Fruit fly (Drosophila melanogaster) whole organism, embryonic: Measurements from ENCODE around the gene RpL32.

Experiments
- Atf6 ChIP-seq: fragments of 200-800 bp; sonication (Bioruptor generic); IDR thresholded peaks from 2 replicates; pipeline ENCODE4 v1.3.6; 2022; ENCODE audit warnings: missing biosample characterization, missing genetic modification characterization
- Awh ChIP-seq: fragments of 200-800 bp; sonication (Bioruptor generic); IDR thresholded peaks from 2 replicates; pipeline ENCODE4, ENCODE4 v1.3.6; 2022; ENCODE audit warnings: missing biosample characterization, missing genetic modification characterization
- CG10654 ChIP-seq: fragments of 200-800 bp; sonication (Bioruptor generic); optimal IDR thresholded peaks from 2 replicates; lab custom pipeline; 2016; ENCODE audit warnings: missing biosample characterization, missing genetic modification characterization
- CG10959 ChIP-seq: fragments of 200-800 bp; sonication (Bioruptor generic); IDR thresholded peaks from 2 replicates; pipeline ENCODE4 v1.3.6; 2022; ENCODE audit warnings: missing biosample characterization, missing genetic modification characterization
- CG11085 ChIP-seq: fragments of 200-800 bp; sonication (Bioruptor generic); IDR thresholded peaks from 2 replicates; pipeline ENCODE4 v1.3.6; 2022; ENCODE audit warnings: missing biosample characterization, missing genetic modification characterization
- CG17359 ChIP-seq: fragments of 200-800 bp; sonication (Bioruptor generic); optimal IDR thresholded peaks from 3 replicates; lab custom pipeline; 2018; ENCODE audit warnings: missing biosample characterization, mild to moderate bottlenecking, missing genetic modification characterization, moderate library complexity
- CG2202 ChIP-seq: fragments of 200-800 bp; sonication (Bioruptor generic); optimal IDR thresholded peaks from 2 replicates; lab custom pipeline; 2018; ENCODE audit warnings: missing biosample characterization, mild to moderate bottlenecking, missing genetic modification characterization
- CG2889 ChIP-seq: fragments of 200-800 bp; sonication (Bioruptor generic); IDR thresholded peaks from 3 replicates; pipeline ENCODE4 v1.3.6; 2022; ENCODE audit warnings: missing biosample characterization, missing genetic modification characterization
- CG32767 ChIP-seq: fragments of 200-800 bp; sonication (Bioruptor generic); IDR thresholded peaks from 2 replicates; pipeline ENCODE4 v1.3.6; 2022; ENCODE audit warnings: missing biosample characterization, missing genetic modification characterization
- CG4328 ChIP-seq: fragments of 200-800 bp; sonication (Bioruptor generic); optimal IDR thresholded peaks from 3 replicates; lab custom pipeline; 2017; ENCODE audit warnings: missing biosample characterization, missing genetic modification reagents, missing genetic modification characterization
- CG5245 ChIP-seq: fragments of 200-800 bp; sonication (Bioruptor generic); optimal IDR thresholded peaks from 3 replicates; lab custom pipeline; 2016; ENCODE audit warnings: missing biosample characterization, missing genetic modification characterization
- CG6854 ChIP-seq: fragments of 200-800 bp; sonication (Bioruptor generic); optimal IDR thresholded peaks from 3 replicates; lab custom pipeline; 2017; ENCODE audit warnings: missing biosample characterization, mild to moderate bottlenecking, missing genetic modification characterization
- CG8944 ChIP-seq: fragments of 200-800 bp; sonication (Bioruptor generic); optimal IDR thresholded peaks from 3 replicates; lab custom pipeline; 2016; ENCODE audit warnings: missing biosample characterization, missing genetic modification characterization
- CG9876 ChIP-seq: fragments of 200-800 bp; sonication (Bioruptor generic); optimal IDR thresholded peaks from 2 replicates; lab custom pipeline; 2016; ENCODE audit warnings: missing biosample characterization, missing genetic modification characterization
- CTCF ChIP-seq: fragments of 200-800 bp; sonication (Bioruptor generic); optimal IDR thresholded peaks from 2 replicates; lab custom pipeline; 2017; ENCODE audit warnings: missing biosample characterization, mild to moderate bottlenecking, missing genetic modification characterization, moderate library complexity
- D19A ChIP-seq: fragments of 200-800 bp; optimal IDR thresholded peaks from 3 replicates; lab custom pipeline; 2019; ENCODE audit warnings: missing biosample characterization, mild to moderate bottlenecking, missing genetic modification characterization, moderate library complexity
- Dek ChIP-seq: fragments of 200-800 bp; sonication (Bioruptor generic); optimal IDR thresholded peaks from 3 replicates; lab custom pipeline; 2019; ENCODE audit warnings: missing biosample characterization, mild to moderate bottlenecking, missing genetic modification characterization, moderate library complexity
- Dip2 ChIP-seq: fragments of 200-800 bp; sonication (Bioruptor generic); IDR thresholded peaks from 2 replicates; pipeline ENCODE4 v1.3.6; 2022; ENCODE audit warnings: missing biosample characterization, missing genetic modification characterization
- Dll ChIP-seq: fragments of 200-800 bp; sonication (Bioruptor generic); IDR thresholded peaks from 4 replicates; pipeline ENCODE4 v1.3.6; 2022; ENCODE audit warnings: missing biosample characterization, missing genetic modification characterization; ENCODE audit not compliant: partially characterized antibody
- Eip74EF ChIP-seq, 2 experiments: fragments of 200-800 bp in 1 of 2; fragments of >200 bp in 1 of 2; sonication (Bioruptor generic) in 1 of 2; optimal IDR thresholded peaks; 2 replicates each; lab custom pipeline; 2017 to 2019; ENCODE audit warnings: missing biosample characterization in 2 of 2, missing genetic modification characterization in 2 of 2, mild to moderate bottlenecking in 1 of 2, moderate library complexity in 1 of 2
- Fer1 ChIP-seq: fragments of 200-800 bp; sonication (Bioruptor generic); optimal IDR thresholded peaks from 2 replicates; lab custom pipeline; 2017; ENCODE audit warnings: missing biosample characterization, mild to moderate bottlenecking, missing genetic modification characterization
- HLH3B ChIP-seq: fragments of 200-800 bp; sonication (Bioruptor generic); IDR thresholded peaks from 2 replicates; pipeline ENCODE4 v1.3.6; 2022; ENCODE audit warnings: missing biosample characterization, missing genetic modification characterization
- Jarid2 ChIP-seq: fragments of 200-800 bp; sonication (Bioruptor generic); optimal IDR thresholded peaks from 3 replicates; lab custom pipeline; 2017; ENCODE audit warnings: mild to moderate bottlenecking, missing biosample characterization, missing genetic modification reagents, missing genetic modification characterization
- Lim3 ChIP-seq: fragments of 200-800 bp; sonication (Bioruptor generic); IDR thresholded peaks from 2 replicates; pipeline ENCODE4 v1.3.6; 2022; ENCODE audit warnings: missing biosample characterization, missing genetic modification characterization
- NC2α ChIP-seq: fragments of 200-800 bp; sonication (Bioruptor generic); optimal IDR thresholded peaks from 2 replicates; lab custom pipeline; 2016; ENCODE audit warnings: missing biosample characterization, missing genetic modification characterization
- NC2β ChIP-seq: fragments of 200-800 bp; sonication (Bioruptor generic); optimal IDR thresholded peaks from 2 replicates; lab custom pipeline; 2016; ENCODE audit warnings: missing biosample characterization, missing genetic modification characterization
- NK7.1 ChIP-seq: fragments of 200-800 bp; sonication (Bioruptor generic); optimal IDR thresholded peaks from 3 replicates; lab custom pipeline; 2016; ENCODE audit warnings: missing biosample characterization, missing genetic modification characterization
- Nf-YC ChIP-seq: fragments of 200-800 bp; optimal IDR thresholded peaks from 3 replicates; lab custom pipeline; 2019; ENCODE audit warnings: missing biosample characterization, mild to moderate bottlenecking, missing genetic modification characterization, moderate library complexity
- NfI ChIP-seq: fragments of 200-800 bp; sonication (Bioruptor generic); optimal IDR thresholded peaks from 3 replicates; lab custom pipeline; 2018; ENCODE audit warnings: missing biosample characterization, mild to moderate bottlenecking, missing genetic modification characterization, moderate library complexity
- Pdp1 ChIP-seq, 2 experiments: fragments of 200-800 bp; sonication (Bioruptor generic); optimal IDR thresholded peaks; 3 replicates each; lab custom pipeline; 2016; ENCODE audit warnings: missing biosample characterization in 2 of 2, missing genetic modification characterization in 2 of 2, mild to moderate bottlenecking in 1 of 2, moderate library complexity in 1 of 2
- Rfx ChIP-seq: fragments of 200-800 bp; sonication (Bioruptor generic); IDR thresholded peaks from 2 replicates; pipeline ENCODE4 v1.3.6; 2022; ENCODE audit warnings: missing biosample characterization, missing genetic modification characterization
- Sry-β ChIP-seq: fragments of 200-800 bp; sonication (Bioruptor generic); optimal IDR thresholded peaks from 2 replicates; lab custom pipeline; 2018; ENCODE audit warnings: missing biosample characterization, mild to moderate bottlenecking, missing genetic modification characterization, moderate library complexity
- YL-1 ChIP-seq: fragments of 200-800 bp; sonication (Bioruptor generic); optimal IDR thresholded peaks from 3 replicates; lab custom pipeline; 2017; ENCODE audit warnings: missing biosample characterization, mild to moderate bottlenecking, missing genetic modification characterization
- danr ChIP-seq: fragments of 200-800 bp; sonication (Bioruptor generic); IDR thresholded peaks from 2 replicates; pipeline ENCODE4 v1.3.6; 2022; ENCODE audit warnings: missing biosample characterization, missing genetic modification characterization
- en ChIP-seq: fragments of 200-800 bp; sonication (Bioruptor generic); optimal IDR thresholded peaks from 2 replicates; lab custom pipeline; 2016; ENCODE audit warnings: missing biosample characterization, missing genetic modification characterization
- eyg ChIP-seq: fragments of 200-800 bp; sonication (Bioruptor generic); optimal IDR thresholded peaks from 3 replicates; lab custom pipeline; 2016; ENCODE audit warnings: missing biosample characterization, missing genetic modification characterization
- ftz-f1 ChIP-seq: fragments of 200-800 bp; sonication (Bioruptor generic); optimal IDR thresholded peaks from 2 replicates; lab custom pipeline; 2016; ENCODE audit warnings: missing biosample characterization, missing genetic modification characterization
- lmd ChIP-seq: fragments of 200-800 bp; sonication (Bioruptor generic); IDR thresholded peaks from 2 replicates; pipeline ENCODE4 v1.3.6; 2022; ENCODE audit warnings: missing biosample characterization, missing genetic modification characterization
- nerfin-1 ChIP-seq: fragments of 200-800 bp; sonication (Bioruptor generic); optimal IDR thresholded peaks from 3 replicates; lab custom pipeline; 2019; ENCODE audit warnings: missing biosample characterization, mild to moderate bottlenecking, missing genetic modification characterization, moderate library complexity
- onecut ChIP-seq: fragments of 200-800 bp; sonication (Bioruptor generic); IDR thresholded peaks from 2 replicates; pipeline ENCODE4 v1.3.6; 2022; ENCODE audit warnings: missing biosample characterization, missing genetic modification characterization
- org-1 ChIP-seq: fragments of 200-800 bp; sonication (Bioruptor generic); optimal IDR thresholded peaks from 2 replicates; lab custom pipeline; 2017; ENCODE audit warnings: missing biosample characterization, missing genetic modification characterization
- pan ChIP-seq, 4 experiments: fragments of >200 bp in 3 of 4; fragments of 200-800 bp in 1 of 4; sonication (Bioruptor generic) in 1 of 4; optimal IDR thresholded peaks in 3 of 4; IDR thresholded peaks in 1 of 4; 2 replicates each; pipeline versions ENCODE4 v1.3.6 to Lab custom; 2017 to 2022; ENCODE audit warnings: missing biosample characterization in 2 of 4, missing genetic modification characterization in 2 of 4, mixed read lengths in 1 of 4
- peb ChIP-seq: fragments of 200-800 bp; sonication (Bioruptor generic); IDR thresholded peaks from 2 replicates; pipeline ENCODE4 v1.3.6; 2022; ENCODE audit warnings: missing biosample characterization, missing genetic modification characterization
- pita ChIP-seq: fragments of 200-800 bp; sonication (Bioruptor generic); optimal IDR thresholded peaks from 2 replicates; lab custom pipeline; 2017; ENCODE audit warnings: missing biosample characterization, mild to moderate bottlenecking, missing genetic modification characterization
- pros ChIP-seq: fragments of 200-800 bp; sonication (Bioruptor generic); optimal IDR thresholded peaks from 3 replicates; lab custom pipeline; 2019; ENCODE audit warnings: missing biosample characterization, mild to moderate bottlenecking, missing genetic modification characterization, moderate library complexity
- rib ChIP-seq: fragments of 200-800 bp; sonication (Bioruptor generic); IDR thresholded peaks from 2 replicates; pipeline ENCODE4 v1.3.6; 2022; ENCODE audit warnings: missing biosample characterization, missing genetic modification characterization
- slbo ChIP-seq: fragments of 200-800 bp; sonication (Bioruptor generic); IDR thresholded peaks from 2 replicates; pipeline ENCODE4 v1.3.6; 2022; ENCODE audit warnings: missing biosample characterization, missing genetic modification characterization
- stwl ChIP-seq: fragments of 200-800 bp; sonication (Bioruptor generic); optimal IDR thresholded peaks from 3 replicates; lab custom pipeline; 2018; ENCODE audit warnings: missing biosample characterization, mild to moderate bottlenecking, missing genetic modification characterization, moderate library complexity
- tin ChIP-seq: fragments of 200-800 bp; sonication (Bioruptor generic); optimal IDR thresholded peaks from 3 replicates; lab custom pipeline; 2016; ENCODE audit warnings: missing biosample characterization, missing genetic modification characterization
- unc-4 ChIP-seq: fragments of 200-800 bp; sonication (Bioruptor generic); IDR thresholded peaks from 2 replicates; pipeline ENCODE4 v1.3.6; 2022; ENCODE audit warnings: missing biosample characterization, missing genetic modification characterization; ENCODE audit not compliant: partially characterized antibody
- wek ChIP-seq: fragments of 200-800 bp; sonication (Bioruptor generic); optimal IDR thresholded peaks from 3 replicates; lab custom pipeline; 2018; ENCODE audit warnings: missing biosample characterization, mild to moderate bottlenecking, missing genetic modification characterization, moderate library complexity
- yki ChIP-seq: fragments of >200 bp; optimal IDR thresholded peaks from 3 replicates; lab custom pipeline; 2018
- zen2 ChIP-seq: fragments of 200-800 bp; sonication (Bioruptor generic); IDR thresholded peaks from 3 replicates; pipeline ENCODE4 v1.3.6; 2022; ENCODE audit warnings: missing biosample characterization, missing genetic modification characterization; ENCODE audit not compliant: partially characterized antibody

Gene RpL32

dm6 chr3R:30076088-30076487 lies 30.1 kb upstream of the RpL32 start (continued):
- TF ChIP-seq Lim3 (no peak), CG11085 (GFP tag; lab: Robert Waterston, UW) (no peak), CTCF (GFP tag; lab: Kevin White, UChicago) (no peak), pita (GFP tag; lab: Kevin White, UChicago) (no peak), nerfin-1 (tag; lab: Kevin White, UChicago) (no peak), CG9876 (GFP tag; lab: Kevin White, UChicago) (no peak), pan (optimal IDR thresholded peaks at IDR 0.05; lab: Kevin White, UChicago) (no peak), pan (GFP tag; optimal IDR thresholded peaks at IDR 0.05 in 1 of 2, IDR thresholded peaks at IDR 0.05 in 1 of 2) (no peak), org-1 (GFP tag; lab: Kevin White, UChicago) (no peak), CG2202 (tag; lab: Kevin White, UChicago) (no peak), CG17359 (tag; lab: Kevin White, UChicago) (no peak), en (GFP tag; lab: Kevin White, UChicago) (no peak), Eip74EF (GFP tag; optimal IDR thresholded peaks at IDR 0.05; lab: Kevin White, UChicago) (no peak), Awh (GFP tag; lab: Robert Waterston, UW) (no peak), Nf-YC (no peak), D19A (no peak), pros (no peak), onecut (no peak), NK7.1 (no peak), NC2β (GFP tag; lab: Kevin White, UChicago) (no peak), CG32767 (GFP tag; lab: Robert Waterston, UW) (no peak), yki (lab: Kevin White, UChicago) (no peak), slbo (no peak), HLH3B (GFP tag; lab: Robert Waterston, UW) (peak; percentile 40; the same call in 1 of the 2 replicates), rib (GFP tag; lab: Robert Waterston, UW) (no peak), wek (no peak), Dip2 (GFP tag; lab: Robert Waterston, UW) (no peak), eyg (GFP tag; lab: Kevin White, UChicago) (no peak), Pdp1 (GFP tag; optimal IDR thresholded peaks at IDR 0.05; lab: Kevin White, UChicago) (no peak), ftz-f1 (GFP tag; lab: Kevin White, UChicago) (no peak), CG8944 (GFP tag; lab: Kevin White, UChicago) (no peak), Dek (tag; lab: Kevin White, UChicago) (no peak), stwl (no peak), YL-1 (no peak), CG6854 (GFP tag; lab: Kevin White, UChicago) (no peak), Fer1 (GFP tag; lab: Kevin White, UChicago) (no peak), CG10959 (GFP tag; lab: Robert Waterston, UW) (no peak), tin (GFP tag; lab: Kevin White, UChicago) (peak; percentile 13), CG4328 (GFP tag; lab: Kevin White, UChicago) (no peak), NC2α (no peak), lmd (GFP tag; lab: Robert Waterston, UW) (no peak), CG10654 (GFP tag; lab: Kevin White, UChicago) (no peak), Jarid2 (GFP tag; lab: Kevin White, UChicago) (no peak), Dll (no peak), CG5245 (no peak), Rfx (GFP tag; lab: Robert Waterston, UW) (no peak), Sry-β (GFP tag; lab: Kevin White, UChicago) (no peak), CG2889 (GFP tag; lab: Robert Waterston, UW) (no peak), Atf6 (GFP tag; lab: Robert Waterston, UW) (0 out of 2 replicates have a peak, but pooled peaks have one; percentile 11), unc-4 (no peak), peb (GFP tag; lab: Robert Waterston, UW) (no peak), danr (GFP tag; lab: Robert Waterston, UW) (no peak), zen2 (GFP tag; lab: Robert Waterston, UW) (no peak), NfI (no peak)
